Fruit fly (Drosophila melanogaster) whole organism, larva: ENCODE measurements around the gene Elp1.

ENCODE experiments used
- noc ChIP-seq: fragments of 200-800 bp; sonication (Bioruptor generic); optimal IDR thresholded peaks from 3 replicates; lab custom pipeline; 2019; ENCODE audit warnings: missing biosample characterization, mild to moderate bottlenecking, missing genetic modification characterization, moderate library complexity

The Elp1 gene

dm6 chr3R:11692504-11692903 lies 41.7 kb downstream of the Elp1 start:
- TF ChIP-seq noc (tag; lab: Kevin White, UChicago): no peak

- no peak for TF ChIP-seq noc (tag; lab: Kevin White, UChicago)
These were observed 43.8 kb downstream of the Elp1 start, which contains the start of gene Fer3 for dm6 chr3R:11694311-11695305. Gene Fer3 (minus strand): TSS chr3R:11694311.

dm6 chr3R:11696209-11696608 lies 45.4 kb downstream of the Elp1 start, which contains the start of gene CG14717:
Gene CG14717 (plus strand): TSS chr3R:11696509.
- TF ChIP-seq noc (tag; lab: Kevin White, UChicago): no peak

- TF ChIP-seq noc (tag; lab: Kevin White, UChicago): no peak
These were observed 49.5 kb downstream of the Elp1 start, which contains the start of gene CG14718 for dm6 chr3R:11700314-11700713. Gene CG14718 (plus strand): TSS chr3R:11700614.

- no peak for TF ChIP-seq noc (tag; lab: Kevin White, UChicago)
These were observed 53.0 kb downstream of the Elp1 start, which contains the start of gene I-t for dm6 chr3R:11703730-11704129. Gene I-t (plus strand): TSS chr3R:11704030.
